Fruit fly (Drosophila melanogaster) S2 (cell line): ENCODE results near the gene Sema5c.

Source experiments
- CG8478 ChIP-seq: fragments of >200 bp; optimal IDR thresholded peaks from 2 replicates; lab custom pipeline; 2018
- CTCF ChIP-seq, 2 experiments: fragments of >200 bp; optimal IDR thresholded peaks; 2 replicates each; lab custom pipeline; 2018

DNA sequence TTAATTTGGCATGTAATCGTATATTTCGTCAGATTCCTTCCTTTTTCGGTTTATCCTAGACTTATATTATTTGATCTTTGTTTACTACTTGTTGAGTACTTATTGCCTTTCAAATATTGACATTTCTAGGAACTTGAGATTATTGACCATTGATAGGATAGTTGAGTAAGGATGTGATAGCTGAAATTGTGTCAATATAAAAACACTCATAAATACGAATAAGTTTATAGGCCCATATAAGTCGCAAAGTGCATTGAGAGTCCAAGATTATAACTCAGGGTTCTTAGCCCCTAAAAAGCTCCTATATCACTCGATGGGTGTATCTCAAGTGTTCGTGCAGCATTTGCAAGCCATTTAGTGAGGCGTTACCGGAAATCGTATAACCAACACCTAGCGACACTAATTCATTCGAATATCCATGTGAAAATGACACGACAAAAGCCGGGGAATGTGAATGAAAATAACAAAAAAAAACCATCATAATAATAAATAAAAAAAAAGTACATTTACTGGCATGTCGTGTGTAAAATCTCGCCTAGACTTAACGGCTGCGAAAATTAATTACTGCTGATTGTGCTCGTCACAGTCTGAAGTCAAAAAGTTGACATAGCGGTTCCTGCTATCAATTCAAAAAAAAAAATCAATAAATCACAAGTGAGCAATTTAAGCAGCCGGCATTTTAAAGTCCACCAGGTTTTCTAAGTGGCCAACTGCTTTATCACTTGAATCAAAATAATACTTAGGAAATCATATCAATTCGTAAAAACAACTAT lies 7.6 kb downstream of the Sema5c start:
- TF ChIP-seq CTCF (optimal IDR thresholded peaks at IDR 0.05; lab: Kevin White, UChicago) (no peak), CG8478 (no peak)
